Fruit fly (Drosophila melanogaster) whole organism, embryonic: Measurements from ENCODE around the gene CG42393.
A peak's percentile ranks its signal among the peaks of the same experiment; 100 is the strongest.

Source experiments
- CG10462 ChIP-seq: fragments of 200-800 bp; sonication (Bioruptor generic); optimal IDR thresholded peaks from 2 replicates; lab custom pipeline; 2016; ENCODE audit warnings: missing biosample characterization, missing genetic modification characterization
- CG10959 ChIP-seq: fragments of 200-800 bp; sonication (Bioruptor generic); IDR thresholded peaks from 2 replicates; pipeline ENCODE4 v1.3.6; 2022; ENCODE audit warnings: missing biosample characterization, missing genetic modification characterization
- CG11456 ChIP-seq: fragments of 200-800 bp; sonication (Bioruptor generic); IDR thresholded peaks from 3 replicates; pipeline ENCODE4 v1.3.6; 2022; ENCODE audit warnings: missing biosample characterization, missing genetic modification characterization
- CG11504 ChIP-seq: fragments of 200-800 bp; sonication (Bioruptor generic); optimal IDR thresholded peaks from 3 replicates; lab custom pipeline; 2019; ENCODE audit warnings: missing biosample characterization, mild to moderate bottlenecking, missing genetic modification characterization, moderate library complexity
- CG11696 ChIP-seq: fragments of 200-800 bp; sonication (Bioruptor generic); IDR thresholded peaks from 2 replicates; pipeline ENCODE4 v1.3.6; 2022; ENCODE audit warnings: missing biosample characterization, missing genetic modification characterization
- CG12659 ChIP-seq: fragments of 200-800 bp; sonication (Bioruptor generic); optimal IDR thresholded peaks from 3 replicates; lab custom pipeline; 2017; ENCODE audit warnings: mild to moderate bottlenecking, missing biosample characterization, missing genetic modification reagents, missing genetic modification characterization
- CG15601 ChIP-seq: fragments of 200-800 bp; sonication (Bioruptor generic); optimal IDR thresholded peaks from 3 replicates; lab custom pipeline; 2019; ENCODE audit warnings: missing biosample characterization, mild to moderate bottlenecking, missing genetic modification characterization, moderate library complexity
- CG16813 ChIP-seq: fragments of 200-800 bp; sonication (Bioruptor generic); IDR thresholded peaks from 3 replicates; pipeline ENCODE4 v1.3.6; 2022; ENCODE audit warnings: missing biosample characterization, missing genetic modification characterization; ENCODE audit not compliant: partially characterized antibody
- CG30020 ChIP-seq: fragments of 200-800 bp; optimal IDR thresholded peaks from 2 replicates; lab custom pipeline; 2019; ENCODE audit warnings: missing biosample characterization, mild to moderate bottlenecking, missing genetic modification characterization, moderate library complexity
- CG30431 ChIP-seq: fragments of 200-800 bp; sonication (Bioruptor generic); optimal IDR thresholded peaks from 2 replicates; lab custom pipeline; 2017; ENCODE audit warnings: missing biosample characterization, missing genetic modification characterization
- CG3065 ChIP-seq: fragments of 200-800 bp; sonication (Bioruptor generic); optimal IDR thresholded peaks from 2 replicates; lab custom pipeline; 2016; ENCODE audit warnings: missing biosample characterization, missing genetic modification characterization
- CG4820 ChIP-seq: fragments of 200-800 bp; sonication (Bioruptor generic); optimal IDR thresholded peaks from 3 replicates; lab custom pipeline; 2016; ENCODE audit warnings: missing biosample characterization, missing genetic modification characterization
- CG8290 ChIP-seq, 3 experiments: fragments of 200-800 bp; sonication (Bioruptor generic); optimal IDR thresholded peaks; 2 replicates each; lab custom pipeline; 2016 to 2019; ENCODE audit warnings: missing biosample characterization in 3 of 3, missing genetic modification characterization in 3 of 3, mild to moderate bottlenecking in 2 of 3, moderate library complexity in 1 of 3
- CG8765 ChIP-seq: fragments of 200-800 bp; sonication (Bioruptor generic); IDR thresholded peaks from 2 replicates; pipeline ENCODE4 v1.3.6; 2022; ENCODE audit warnings: missing biosample characterization, missing genetic modification characterization
- CG8924 ChIP-seq: fragments of 200-800 bp; optimal IDR thresholded peaks from 3 replicates; lab custom pipeline; 2019; ENCODE audit warnings: missing biosample characterization, mild to moderate bottlenecking, missing genetic modification characterization, moderate library complexity
- CG8944 ChIP-seq: fragments of 200-800 bp; sonication (Bioruptor generic); optimal IDR thresholded peaks from 3 replicates; lab custom pipeline; 2016; ENCODE audit warnings: missing biosample characterization, missing genetic modification characterization
- CG9876 ChIP-seq: fragments of 200-800 bp; sonication (Bioruptor generic); optimal IDR thresholded peaks from 2 replicates; lab custom pipeline; 2016; ENCODE audit warnings: missing biosample characterization, missing genetic modification characterization
- Doc2 ChIP-seq: fragments of 200-800 bp; sonication (Bioruptor generic); IDR thresholded peaks from 2 replicates; pipeline ENCODE4 v1.3.6; 2022; ENCODE audit warnings: missing biosample characterization, missing genetic modification characterization
- Doc3 ChIP-seq: fragments of 200-800 bp; sonication (Bioruptor generic); IDR thresholded peaks from 3 replicates; pipeline ENCODE4 v1.3.6; 2022; ENCODE audit warnings: missing biosample characterization, missing genetic modification characterization; ENCODE audit not compliant: partially characterized antibody
- Dp ChIP-seq: fragments of 200-800 bp; sonication (Bioruptor generic); optimal IDR thresholded peaks from 2 replicates; lab custom pipeline; 2018; ENCODE audit warnings: missing biosample characterization, mild to moderate bottlenecking, missing genetic modification characterization, moderate library complexity
- E2f2 ChIP-seq: fragments of 200-800 bp; sonication (Bioruptor generic); IDR thresholded peaks from 2 replicates; pipeline ENCODE4 v1.3.6; 2022; ENCODE audit warnings: missing biosample characterization, missing genetic modification characterization
- GATAe ChIP-seq: fragments of 200-800 bp; sonication (Bioruptor generic); conservative IDR thresholded peaks from 2 replicates; pipeline ENCODE4 v1.3.6; 2022; ENCODE audit warnings: missing biosample characterization, missing genetic modification characterization
- Meics ChIP-seq: fragments of 200-800 bp; sonication (Bioruptor generic); optimal IDR thresholded peaks from 2 replicates; lab custom pipeline; 2017; ENCODE audit warnings: missing biosample characterization, mild to moderate bottlenecking, missing genetic modification characterization
- Nf-YA ChIP-seq: fragments of 200-800 bp; sonication (Bioruptor generic); IDR thresholded peaks from 2 replicates; pipeline ENCODE4 v1.3.6; 2022; ENCODE audit warnings: missing biosample characterization, missing genetic modification characterization
- PHDP ChIP-seq: fragments of 200-800 bp; sonication (Bioruptor generic); optimal IDR thresholded peaks from 3 replicates; lab custom pipeline; 2018; ENCODE audit warnings: missing biosample characterization, mild to moderate bottlenecking, missing genetic modification characterization, moderate library complexity
- Taf1 ChIP-seq: fragments of 200-800 bp; sonication (Bioruptor generic); IDR thresholded peaks from 2 replicates; pipeline ENCODE4 v1.3.6; 2022; ENCODE audit warnings: missing biosample characterization, missing genetic modification characterization
- Trl ChIP-seq, 3 experiments: fragments of >200 bp in 2 of 3; fragments of 200-800 bp in 1 of 3; sonication (Bioruptor generic) in 1 of 3; optimal IDR thresholded peaks; 2 replicates in 1 of 3; 3 replicates in 2 of 3; lab custom pipeline; 2016 to 2017; ENCODE audit warnings: missing biosample characterization in 1 of 3, missing genetic modification characterization in 1 of 3
- amos ChIP-seq: fragments of 200-800 bp; sonication (Bioruptor generic); IDR thresholded peaks from 2 replicates; pipeline ENCODE4 v1.3.6; 2022; ENCODE audit warnings: missing biosample characterization, missing genetic modification characterization; ENCODE audit not compliant: partially characterized antibody
- aop ChIP-seq: fragments of 200-800 bp; sonication (Bioruptor generic); IDR thresholded peaks from 2 replicates; pipeline ENCODE4 v1.3.6; 2022; ENCODE audit warnings: missing biosample characterization, missing genetic modification characterization
- az2 ChIP-seq: fragments of 200-800 bp; sonication (Bioruptor generic); optimal IDR thresholded peaks from 3 replicates; lab custom pipeline; 2016; ENCODE audit warnings: missing biosample characterization, missing genetic modification characterization
- cato ChIP-seq: fragments of 200-800 bp; sonication (Bioruptor generic); optimal IDR thresholded peaks from 2 replicates; lab custom pipeline; 2016; ENCODE audit warnings: missing biosample characterization, missing genetic modification characterization, borderline replicate concordance
- chinmo ChIP-seq: fragments of 200-800 bp; sonication (Bioruptor generic); IDR thresholded peaks from 4 replicates; pipeline ENCODE4 v1.3.6; 2022; ENCODE audit warnings: missing biosample characterization, missing genetic modification characterization; ENCODE audit not compliant: partially characterized antibody
- dimm ChIP-seq: fragments of 200-800 bp; sonication (Bioruptor generic); IDR thresholded peaks from 2 replicates; pipeline ENCODE4 v1.3.6; 2022; ENCODE audit warnings: missing biosample characterization, missing genetic modification characterization
- emc ChIP-seq: fragments of 200-800 bp; sonication (Bioruptor generic); optimal IDR thresholded peaks from 2 replicates; lab custom pipeline; 2016; ENCODE audit warnings: missing biosample characterization, missing genetic modification characterization
- fd96Cb ChIP-seq: fragments of 200-800 bp; sonication (Bioruptor generic); optimal IDR thresholded peaks from 2 replicates; lab custom pipeline; 2018; ENCODE audit warnings: missing biosample characterization, mild to moderate bottlenecking, missing genetic modification characterization, moderate library complexity
- gcm2 ChIP-seq: fragments of 200-800 bp; sonication (Bioruptor generic); optimal IDR thresholded peaks from 2 replicates; lab custom pipeline; 2016; ENCODE audit warnings: missing biosample characterization, missing genetic modification characterization
- gsb-n ChIP-seq: fragments of 200-800 bp; sonication (Bioruptor generic); optimal IDR thresholded peaks from 3 replicates; lab custom pipeline; 2018; ENCODE audit warnings: missing biosample characterization, mild to moderate bottlenecking, missing genetic modification characterization
- jumu ChIP-seq: fragments of 200-800 bp; sonication (Bioruptor generic); optimal IDR thresholded peaks from 3 replicates; lab custom pipeline; 2016; ENCODE audit warnings: missing biosample characterization, missing genetic modification characterization
- lab ChIP-seq: fragments of 200-800 bp; sonication (Bioruptor generic); optimal IDR thresholded peaks from 3 replicates; lab custom pipeline; 2017; ENCODE audit warnings: missing biosample characterization, missing genetic modification characterization, mild to moderate bottlenecking, moderate library complexity, missing genetic modification reagents
- nau ChIP-seq: fragments of 200-800 bp; sonication (Bioruptor generic); optimal IDR thresholded peaks from 3 replicates; lab custom pipeline; 2017; ENCODE audit warnings: missing biosample characterization, mild to moderate bottlenecking, missing genetic modification characterization, missing genetic modification reagents
- odd ChIP-seq: fragments of 200-800 bp; sonication (Bioruptor generic); optimal IDR thresholded peaks from 2 replicates; lab custom pipeline; 2017; ENCODE audit warnings: missing biosample characterization, mild to moderate bottlenecking, missing genetic modification characterization
- run ChIP-seq: fragments of 200-800 bp; sonication (Bioruptor generic); optimal IDR thresholded peaks from 3 replicates; lab custom pipeline; 2018; ENCODE audit warnings: missing biosample characterization, mild to moderate bottlenecking, missing genetic modification characterization
- salm ChIP-seq: fragments of 200-800 bp; sonication (Bioruptor generic); optimal IDR thresholded peaks from 2 replicates; lab custom pipeline; 2018; ENCODE audit warnings: missing biosample characterization, mild to moderate bottlenecking, missing genetic modification characterization
- sens ChIP-seq: fragments of 200-800 bp; sonication (Bioruptor generic); peaks from one replicate; lab custom pipeline; 2016; ENCODE audit warnings: missing biosample characterization, missing genetic modification characterization
- ttk ChIP-seq: fragments of 200-800 bp; sonication (Bioruptor generic); IDR thresholded peaks from 2 replicates; pipeline ENCODE4 v2.1.2; 2022; ENCODE audit warnings: missing biosample characterization, missing genetic modification characterization
- wdn ChIP-seq: fragments of 200-800 bp; sonication (Bioruptor generic); IDR thresholded peaks from 2 replicates; pipeline ENCODE4 v1.3.6; 2022; ENCODE audit warnings: missing biosample characterization, missing genetic modification characterization
- z ChIP-seq: fragments of 200-800 bp; sonication (Bioruptor generic); IDR thresholded peaks from 3 replicates; pipeline ENCODE4 v1.3.6; 2022; ENCODE audit warnings: missing biosample characterization, missing genetic modification characterization
- zfh1 ChIP-seq: fragments of 200-800 bp; sonication (Bioruptor generic); IDR thresholded peaks from 3 replicates; pipeline ENCODE4 v1.3.6; 2022; ENCODE audit warnings: missing biosample characterization, missing genetic modification characterization

The CG42393 gene

DNA sequence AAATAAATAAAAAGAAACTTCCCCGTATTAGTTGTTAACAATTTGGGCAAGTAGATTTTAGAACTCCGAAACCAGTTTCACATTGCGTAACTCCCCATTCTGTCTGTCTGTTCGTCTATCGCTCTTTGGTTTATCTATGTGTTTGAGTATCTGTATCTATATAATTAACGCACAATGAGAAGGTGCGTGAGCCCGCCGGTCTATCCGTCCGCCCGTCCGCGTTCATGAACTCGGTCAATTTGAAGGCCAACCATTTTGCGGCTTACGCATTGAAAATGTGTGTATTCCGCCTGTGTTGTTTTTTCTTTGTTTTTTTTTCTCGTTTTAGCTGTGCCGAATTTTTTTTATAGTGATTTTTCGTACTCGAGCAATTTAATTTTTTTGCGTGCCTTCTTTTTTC is 40.4 kb upstream of the CG42393 start (continued):
- TF ChIP-seq zfh1 (GFP tag; lab: Robert Waterston, UW) (no peak), nau (GFP tag; lab: Kevin White, UChicago) (no peak), Nf-YA (GFP tag; lab: Robert Waterston, UW) (no peak), CG10959 (no peak), CG30020 (tag; lab: Kevin White, UChicago) (no peak), CG8765 (GFP tag; lab: Robert Waterston, UW) (no peak), run (tag; lab: Kevin White, UChicago) (no peak), fd96Cb (no peak), CG11504 (tag; lab: Kevin White, UChicago) (no peak), Trl (optimal IDR thresholded peaks at IDR 0.05; lab: Kevin White, UChicago) (no peak), Trl (GFP tag; optimal IDR thresholded peaks at IDR 0.05; lab: Kevin White, UChicago) (no peak), Dp (no peak), CG15601 (tag; lab: Kevin White, UChicago) (no peak), CG9876 (GFP tag; lab: Kevin White, UChicago) (no peak), CG4820 (GFP tag; lab: Kevin White, UChicago) (no peak), odd (peak; percentile 13), chinmo (GFP tag; lab: Robert Waterston, UW) (peak; percentile 81; the same call in 2 of the 4 replicates), emc (GFP tag; lab: Kevin White, UChicago) (no peak), CG12659 (GFP tag; lab: Kevin White, UChicago) (peak; percentile 8), Doc2 (GFP tag; lab: Robert Waterston, UW) (no peak), z (GFP tag; lab: Robert Waterston, UW) (no peak), lab (GFP tag; lab: Kevin White, UChicago) (peak; percentile 47), gsb-n (tag; lab: Kevin White, UChicago) (no peak), ttk (GFP tag; lab: Robert Waterston, UW) (no peak), wdn (GFP tag; lab: Robert Waterston, UW) (no peak), sens (peak; percentile 3), CG30431 (GFP tag; lab: Kevin White, UChicago) (no peak), jumu (no peak), CG11456 (GFP tag; lab: Robert Waterston, UW) (no peak), amos (GFP tag; lab: Robert Waterston, UW) (no peak; the same call in 1 of the 2 replicates), salm (tag; lab: Kevin White, UChicago) (no peak), PHDP (no peak), E2f2 (no peak), Meics (no peak), gcm2 (GFP tag; lab: Kevin White, UChicago) (no peak), CG16813 (GFP tag; lab: Robert Waterston, UW) (no peak), CG3065 (GFP tag; lab: Kevin White, UChicago) (no peak), CG8924 (tag; lab: Kevin White, UChicago) (peak; percentile 0), CG10462 (GFP tag; lab: Kevin White, UChicago) (no peak), dimm (no peak), CG8944 (GFP tag; lab: Kevin White, UChicago) (no peak), cato (no peak), Doc3 (no peak), az2 (GFP tag; lab: Kevin White, UChicago) (no peak), GATAe (GFP tag; lab: Robert Waterston, UW) (no peak), aop (GFP tag; lab: Robert Waterston, UW) (no peak), CG8290 (GFP tag; optimal IDR thresholded peaks at IDR 0.05; lab: Kevin White, UChicago) (no peak), CG8290 (tag; optimal IDR thresholded peaks at IDR 0.05; lab: Kevin White, UChicago) (peak in 1 of 2 experiments; percentile 39), Taf1 (GFP tag; lab: Robert Waterston, UW) (no peak), CG11696 (GFP tag; lab: Robert Waterston, UW) (no peak)
